Worm (Caenorhabditis elegans): ENCODE data around the gene C16D2.3.

C16D2.3 gene

ce11 chrII:9148079-9148478 is 10.2 kb downstream of the C16D2.3 start:
- no peak for TF ChIP-seq sem-4 (tag; optimal IDR thresholded peaks at IDR 0.05)
- TF ChIP-seq crh-2 (tag; optimal IDR thresholded peaks at IDR 0.05): no peak

ce11 chrII:9152231-9152630 is 14.3 kb downstream of the C16D2.3 start, which contains the start of gene col-78:
TSS of gene col-78 (plus strand) at chrII:9152531.
- TF ChIP-seq lsy-2 (tag; optimal IDR thresholded peaks at IDR 0.05): no peak
- no peak for TF ChIP-seq ZK546.5 (tag; optimal IDR thresholded peaks at IDR 0.05)
- TF ChIP-seq peb-1 (tag; optimal IDR thresholded peaks at IDR 0.05): no peak
- no peak for TF ChIP-seq ceh-82 (tag; optimal IDR thresholded peaks at IDR 0.05)
- TF ChIP-seq mbf-1 (tag; optimal IDR thresholded peaks at IDR 0.05): no peak
- TF ChIP-seq unc-55 (GFP tag; optimal IDR thresholded peaks at IDR 0.05): no peak
- no peak for TF ChIP-seq elt-3 (tag; optimal IDR thresholded peaks at IDR 0.05)
- no peak for TF ChIP-seq unc-62 (GFP tag; optimal IDR thresholded peaks at IDR 0.05)

ce11 chrII:9154339-9154738 is 16.4 kb downstream of the C16D2.3 start:
- TF ChIP-seq elt-1 (tag; optimal IDR thresholded peaks at IDR 0.05): no peak
- no peak for TF ChIP-seq nhr-11 (tag; optimal IDR thresholded peaks at IDR 0.05)
- no peak for TF ChIP-seq R02D3.7 (tag; optimal IDR thresholded peaks at IDR 0.05)
- TF ChIP-seq elt-3 (tag; optimal IDR thresholded peaks at IDR 0.05): no peak
- TF ChIP-seq lin-39 (tag; optimal IDR thresholded peaks at IDR 0.05): no peak
- TF ChIP-seq unc-55 (GFP tag; optimal IDR thresholded peaks at IDR 0.05): no peak
- TF ChIP-seq ceh-82 (tag; optimal IDR thresholded peaks at IDR 0.05): no peak
- TF ChIP-seq alr-1 (tag; optimal IDR thresholded peaks at IDR 0.05): no peak
- no peak for TF ChIP-seq egl-27 (tag; optimal IDR thresholded peaks at IDR 0.05)
- TF ChIP-seq peb-1 (tag; optimal IDR thresholded peaks at IDR 0.05): no peak
- TF ChIP-seq ztf-1 (GFP tag; conservative IDR thresholded peaks at IDR 0.05): no peak
- no peak for TF ChIP-seq lsy-2 (tag; optimal IDR thresholded peaks at IDR 0.05)
- TF ChIP-seq sma-3 (GFP tag; optimal IDR thresholded peaks at IDR 0.05): no peak
- TF ChIP-seq nhr-129 (tag; optimal IDR thresholded peaks at IDR 0.05): no peak
- TF ChIP-seq nhr-10 (tag; optimal IDR thresholded peaks at IDR 0.05): no peak

ce11 chrII:9156277-9156676 is 18.4 kb downstream of the C16D2.3 start:
- TF ChIP-seq mdl-1 (tag; optimal IDR thresholded peaks at IDR 0.05) (no peak), nhr-25 (tag; optimal IDR thresholded peaks at IDR 0.05) (peak; percentile 45), nhr-11 (tag; optimal IDR thresholded peaks at IDR 0.05) (no peak), nhr-129 (tag; optimal IDR thresholded peaks at IDR 0.05) (peak; percentile 67), F13H6.1 (tag; optimal IDR thresholded peaks at IDR 0.05) (no peak), nhr-21 (tag; optimal IDR thresholded peaks at IDR 0.05) (peak; percentile 0)

- TF ChIP-seq aly-2 (tag; optimal IDR thresholded peaks at IDR 0.05) (no peak), nhr-12 (tag; optimal IDR thresholded peaks at IDR 0.05) (no peak), alr-1 (tag; optimal IDR thresholded peaks at IDR 0.05) (no peak), blmp-1 (tag; optimal IDR thresholded peaks at IDR 0.05; ENCODE audit: insufficient read depth) (no peak), nhr-23 (tag; optimal IDR thresholded peaks at IDR 0.05) (no peak), snpc-4 (tag; optimal IDR thresholded peaks at IDR 0.05) (no peak), skn-1 (tag; optimal IDR thresholded peaks at IDR 0.05) (no peak), Y55F3AM.14 (GFP tag; optimal IDR thresholded peaks at IDR 0.05) (no peak), lin-13 (GFP tag; optimal IDR thresholded peaks at IDR 0.05) (no peak), peb-1 (tag; optimal IDR thresholded peaks at IDR 0.05) (no peak), nhr-25 (tag; optimal IDR thresholded peaks at IDR 0.05) (no peak), nhr-237 (tag; optimal IDR thresholded peaks at IDR 0.05) (no peak), nhr-10 (tag; optimal IDR thresholded peaks at IDR 0.05) (no peak), elt-3 (tag; optimal IDR thresholded peaks at IDR 0.05) (no peak), unc-39 (tag; optimal IDR thresholded peaks at IDR 0.05) (no peak), mdl-1 (tag; optimal IDR thresholded peaks at IDR 0.05) (no peak), ZK546.5 (tag; optimal IDR thresholded peaks at IDR 0.05) (no peak), lin-39 (tag; optimal IDR thresholded peaks at IDR 0.05) (no peak), lsy-2 (tag; optimal IDR thresholded peaks at IDR 0.05) (no peak), zag-1 (tag; optimal IDR thresholded peaks at IDR 0.05) (no peak), sem-4 (tag; optimal IDR thresholded peaks at IDR 0.05) (no peak), ztf-1 (GFP tag; conservative IDR thresholded peaks at IDR 0.05) (no peak), ama-1 (optimal IDR thresholded peaks at IDR 0.05) (no peak), gmeb-1 (tag; optimal IDR thresholded peaks at IDR 0.05) (peak; percentile 1), sma-3 (GFP tag; optimal IDR thresholded peaks at IDR 0.05) (no peak), crh-2 (tag; optimal IDR thresholded peaks at IDR 0.05) (peak; percentile 56), sma-9 (GFP tag; optimal IDR thresholded peaks at IDR 0.05) (peak; percentile 77), sma-9 (tag; optimal IDR thresholded peaks at IDR 0.05) (no peak), R02D3.7 (tag; optimal IDR thresholded peaks at IDR 0.05) (no peak), nhr-11 (tag; optimal IDR thresholded peaks at IDR 0.05) (no peak), ceh-16 (tag; optimal IDR thresholded peaks at IDR 0.05) (no peak), nhr-129 (tag; optimal IDR thresholded peaks at IDR 0.05) (peak; percentile 70), egl-27 (tag; optimal IDR thresholded peaks at IDR 0.05) (no peak), fos-1 (tag; optimal IDR thresholded peaks at IDR 0.05) (peak; percentile 97), dmd-4 (tag; optimal IDR thresholded peaks at IDR 0.05) (no peak), ceh-82 (tag; optimal IDR thresholded peaks at IDR 0.05) (no peak), ztf-4 (tag; optimal IDR thresholded peaks at IDR 0.05) (no peak), ztf-11 (tag; optimal IDR thresholded peaks at IDR 0.05) (no peak), unc-62 (GFP tag; optimal IDR thresholded peaks at IDR 0.05) (no peak)
Observed at ce11 chrII:9157125-9157524, 19.2 kb downstream of the C16D2.3 start.
